Fruit fly (Drosophila melanogaster): Measurements from ENCODE around the gene CG42249.
"Not testable (repeated sequence)": the region's sequence is repeated elsewhere in the genome, so short reads cannot be mapped to it uniquely, and the experiment has no call there.

Gene CG42249

dm6 chrX:11095973-11096372 lies at the start of gene CG42249:
TSS of gene CG42249 (plus strand) at chrX:11096273.
- TF ChIP-seq CG17801 (GFP tag; optimal IDR thresholded peaks at IDR 0.05; ENCODE audit: partially characterized antibody) = not testable (repeated sequence)

- no peak for TF ChIP-seq CG17801 (GFP tag; optimal IDR thresholded peaks at IDR 0.05; ENCODE audit: partially characterized antibody)
Measured at dm6 chrX:11053456-11053855, 42.6 kb upstream of the CG42249 start, which contains the start of gene CG1552. TSS of gene CG1552 (minus strand) at chrX:11053556.

- TF ChIP-seq CG17801 (GFP tag; optimal IDR thresholded peaks at IDR 0.05; ENCODE audit: partially characterized antibody) = no peak
Measured at dm6 chrX:11059519-11059918, 36.6 kb upstream of the CG42249 start, which contains the start of gene CG1545. TSS of gene CG1545 (minus strand) at chrX:11059619.

- no peak for TF ChIP-seq CG17801 (GFP tag; optimal IDR thresholded peaks at IDR 0.05; ENCODE audit: partially characterized antibody)
Measured at dm6 chrX:11063070-11063469, 33.0 kb upstream of the CG42249 start, which contains the start of gene CG1537. TSS of gene CG1537 (minus strand) at chrX:11063170.

- TF ChIP-seq CG17801 (GFP tag; optimal IDR thresholded peaks at IDR 0.05; ENCODE audit: partially characterized antibody) = no peak
Measured at dm6 chrX:11066252-11066651, 29.8 kb upstream of the CG42249 start, which contains the start of gene CG15203. TSS of gene CG15203 (plus strand) at chrX:11066552.

dm6 chrX:11081242-11081641 lies 14.8 kb upstream of the CG42249 start:
- peak; percentile 56 for TF ChIP-seq CG17801 (GFP tag; optimal IDR thresholded peaks at IDR 0.05; ENCODE audit: partially characterized antibody)

- TF ChIP-seq CG17801 (GFP tag; optimal IDR thresholded peaks at IDR 0.05; ENCODE audit: partially characterized antibody) = peak; percentile 45
Measured at dm6 chrX:11081834-11082233, 14.2 kb upstream of the CG42249 start.

dm6 chrX:11083007-11083406 lies 13.1 kb upstream of the CG42249 start:
- TF ChIP-seq CG17801 (GFP tag; optimal IDR thresholded peaks at IDR 0.05; ENCODE audit: partially characterized antibody) = peak; percentile 78

dm6 chrX:11086250-11086649 lies 9.8 kb upstream of the CG42249 start, which contains the start of gene sev:
TSS of gene sev (minus strand) at chrX:11086299.
- no peak for TF ChIP-seq CG17801 (GFP tag; optimal IDR thresholded peaks at IDR 0.05; ENCODE audit: partially characterized antibody)

dm6 chrX:11087384-11087783 lies 8.7 kb upstream of the CG42249 start:
- TF ChIP-seq CG17801 (GFP tag; optimal IDR thresholded peaks at IDR 0.05; ENCODE audit: partially characterized antibody) = peak; percentile 0

dm6 chrX:11088778-11089340 lies 7.2 kb upstream of the CG42249 start, which contains the start of gene Vago:
TSS of gene Vago (plus strand) at chrX:11089290.
- TF ChIP-seq CG17801 (GFP tag; optimal IDR thresholded peaks at IDR 0.05; ENCODE audit: partially characterized antibody) = peak; percentile 4

dm6 chrX:11090161-11090560 lies 5.9 kb upstream of the CG42249 start, which contains the start of gene CG2076:
TSS of gene CG2076 (plus strand) at chrX:11090210.
- no peak for TF ChIP-seq CG17801 (GFP tag; optimal IDR thresholded peaks at IDR 0.05; ENCODE audit: partially characterized antibody)

dm6 chrX:11092201-11092600 lies 3.9 kb upstream of the CG42249 start, which contains the start of gene CG2061:
TSS of gene CG2061 (plus strand) at chrX:11092492.
- no peak for TF ChIP-seq CG17801 (GFP tag; optimal IDR thresholded peaks at IDR 0.05; ENCODE audit: partially characterized antibody)

- no peak for TF ChIP-seq CG17801 (GFP tag; optimal IDR thresholded peaks at IDR 0.05; ENCODE audit: partially characterized antibody)
Measured at dm6 chrX:11095276-11095675, 797 bp upstream of the CG42249 start.

dm6 chrX:11108148-11108844 lies 12.2 kb downstream of the CG42249 start, which contains the start of gene Hsp60A:
TSS of gene Hsp60A (plus strand) at chrX:11108482.
- peak; percentile 42 for TF ChIP-seq CG17801 (GFP tag; optimal IDR thresholded peaks at IDR 0.05; ENCODE audit: partially characterized antibody)

Data from ovary, adult (tissue).